Worm (Caenorhabditis elegans) whole organism, L2 larva: ENCODE measurements around the gene acr-14.

Source experiments
- Y55F3AM.14 ChIP-seq: fragments of 200-800 bp; sonication (Bioruptor generic); optimal IDR thresholded peaks from 2 replicates; lab custom pipeline; 2018; ENCODE audit warnings: mild to moderate bottlenecking, missing genetic modification characterization, missing compliant biosample characterization
- ama-1 ChIP-seq: fragments of 150-350 bp; optimal IDR thresholded peaks from 2 replicates; lab custom pipeline; 2018; ENCODE audit warnings: inconsistent platforms
- elt-3 ChIP-seq: sonication (generic microtip); optimal IDR thresholded peaks from 2 replicates; lab custom pipeline; 2017; ENCODE audit warnings: missing biosample characterization, missing genetic modification characterization
- lin-13 ChIP-seq: fragments of 150-350 bp; optimal IDR thresholded peaks from 2 replicates; lab custom pipeline; 2014; ENCODE audit warnings: missing biosample characterization, missing genetic modification reagents, missing genetic modification characterization
- lsy-2 ChIP-seq, 2 experiments: fragments of 150-350 bp in 1 of 2; sonication (generic microtip) in 1 of 2; optimal IDR thresholded peaks; 2 replicates each; lab custom pipeline; 2014 to 2017; ENCODE audit warnings: missing biosample characterization in 2 of 2, missing genetic modification characterization in 2 of 2
- mab-5 ChIP-seq: fragments of 150-350 bp; optimal IDR thresholded peaks from 2 replicates; lab custom pipeline; 2014; ENCODE audit warnings: missing biosample characterization, missing genetic modification characterization
- mbf-1 ChIP-seq: sonication (generic microtip); optimal IDR thresholded peaks from 2 replicates; lab custom pipeline; 2017; ENCODE audit warnings: missing biosample characterization, missing genetic modification characterization
- nhr-10 ChIP-seq: sonication (generic microtip); optimal IDR thresholded peaks from 2 replicates; lab custom pipeline; 2017; ENCODE audit warnings: missing biosample characterization, missing genetic modification characterization
- nhr-11 ChIP-seq: fragments of 150-350 bp; optimal IDR thresholded peaks from 2 replicates; lab custom pipeline; 2014; ENCODE audit warnings: missing biosample characterization, missing genetic modification characterization
- skn-1 ChIP-seq: sonication (generic microtip); optimal IDR thresholded peaks from 2 replicates; lab custom pipeline; 2017; ENCODE audit warnings: missing biosample characterization, missing genetic modification characterization
- unc-62 ChIP-seq: fragments of 150-350 bp; optimal IDR thresholded peaks from 2 replicates; lab custom pipeline; 2014; ENCODE audit warnings: missing biosample characterization, missing genetic modification reagents, missing genetic modification characterization
- ztf-11 ChIP-seq: sonication (generic microtip); optimal IDR thresholded peaks from 2 replicates; lab custom pipeline; 2017; ENCODE audit warnings: missing biosample characterization, missing genetic modification characterization

- TF ChIP-seq lin-13 (GFP tag; lab: Kevin White, UChicago) (no peak), mab-5 (tag; lab: Kevin White, UChicago) (no peak), ztf-11 (tag; lab: Kevin White, UChicago) (no peak), nhr-11 (tag; lab: Kevin White, UChicago) (no peak), elt-3 (tag; lab: Kevin White, UChicago) (no peak), mbf-1 (tag; lab: Kevin White, UChicago) (no peak), Y55F3AM.14 (GFP tag; lab: Kevin White, UChicago) (no peak), unc-62 (GFP tag; lab: Kevin White, UChicago) (no peak), lsy-2 (tag; optimal IDR thresholded peaks at IDR 0.05; lab: Kevin White, UChicago) (no peak), skn-1 (tag; lab: Kevin White, UChicago) (no peak), nhr-10 (no peak), ama-1 (lab: Kevin White, UChicago) (no peak)
These were observed 39.9 kb upstream of the acr-14 start, which contains the start of gene ifg-1 for ce11 chrII:8216922-8217321.
